Fruit fly (Drosophila melanogaster): Measurements from ENCODE around the gene CG9593.

Gene CG9593

DNA sequence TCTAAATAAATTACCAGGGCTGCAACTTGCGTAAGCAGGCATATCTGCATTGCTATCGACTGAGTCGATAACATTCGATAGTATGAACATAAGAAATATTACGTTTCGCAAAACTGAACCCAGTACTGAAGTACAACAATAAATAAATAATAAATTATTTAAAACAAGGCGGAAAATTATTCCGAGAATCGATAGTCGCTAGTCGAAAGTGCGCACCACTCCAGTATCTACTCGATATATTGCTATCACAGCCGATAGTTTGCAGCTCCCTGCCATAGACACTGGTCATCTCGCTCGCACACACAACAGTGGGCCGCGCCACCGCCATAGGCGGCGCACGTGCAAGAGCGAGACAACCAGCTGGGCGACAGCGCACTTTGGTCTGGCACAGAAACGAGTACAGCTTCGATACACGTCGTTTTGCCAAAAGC is 8.7 kb upstream of the CG9593 start, which contains the start of gene nsl1 (continued):
- TF ChIP-seq OdsH (GFP tag; optimal IDR thresholded peaks at IDR 0.05) (peak; percentile 42), CG11294 (GFP tag; IDR thresholded peaks at IDR 0.05) (no peak), CG6163 (GFP tag; IDR thresholded peaks at IDR 0.05) (peak; percentile 51; the same call in 1 of the 3 replicates), CG6792 (GFP tag; optimal IDR thresholded peaks at IDR 0.05) (no peak), Eip93F (GFP tag; optimal IDR thresholded peaks at IDR 0.05) (no peak), pdm3 (GFP tag; optimal IDR thresholded peaks at IDR 0.05) (peak; percentile 45), CG9139 (GFP tag; optimal IDR thresholded peaks at IDR 0.05) (no peak), fd85E (GFP tag; optimal IDR thresholded peaks at IDR 0.05) (no peak)

- TF ChIP-seq ss (GFP tag; optimal IDR thresholded peaks at IDR 0.05): peak in 1 of 2 experiments; percentile 68
- peak; percentile 51; the same call in 1 of the 3 replicates for TF ChIP-seq CG6163 (GFP tag; IDR thresholded peaks at IDR 0.05)
- peak; percentile 35 for TF ChIP-seq achi (GFP tag; optimal IDR thresholded peaks at IDR 0.05)
- peak; percentile 95 for TF ChIP-seq fkh (GFP tag; optimal IDR thresholded peaks at IDR 0.05)
- peak; percentile 47 for TF ChIP-seq CG6854 (GFP tag; optimal IDR thresholded peaks at IDR 0.05)
- no peak for TF ChIP-seq CG11902 (GFP tag; optimal IDR thresholded peaks at IDR 0.05)
- peak in 1 of 2 experiments; percentile 11 for TF ChIP-seq salr (GFP tag; optimal IDR thresholded peaks at IDR 0.05)
- peak; percentile 61 for TF ChIP-seq vri (GFP tag; optimal IDR thresholded peaks at IDR 0.05)
- no peak for TF ChIP-seq Met (GFP tag; optimal IDR thresholded peaks at IDR 0.05)
- TF ChIP-seq fd59A (GFP tag; optimal IDR thresholded peaks at IDR 0.05): no peak
- TF ChIP-seq spab (GFP tag; optimal IDR thresholded peaks at IDR 0.05): no peak
- TF ChIP-seq cyc (GFP tag; optimal IDR thresholded peaks at IDR 0.05): no peak
- peak; percentile 47 for TF ChIP-seq CG3919 (GFP tag; optimal IDR thresholded peaks at IDR 0.05)
- TF ChIP-seq topi (GFP tag; optimal IDR thresholded peaks at IDR 0.05): peak; percentile 18
- peak; percentile 28 for TF ChIP-seq net (GFP tag; optimal IDR thresholded peaks at IDR 0.05)
- TF ChIP-seq Ets96B (tag; optimal IDR thresholded peaks at IDR 0.05): peak; percentile 38
- peak; percentile 14 for TF ChIP-seq CG6792 (GFP tag; optimal IDR thresholded peaks at IDR 0.05)
- peak; percentile 73 for TF ChIP-seq Eip78C (GFP tag)
- no peak for TF ChIP-seq pdm3 (GFP tag; optimal IDR thresholded peaks at IDR 0.05)
- peak; percentile 9 for TF ChIP-seq acj6 (GFP tag; optimal IDR thresholded peaks at IDR 0.05)
- peak; percentile 35; the same call in 1 of the 2 replicates for TF ChIP-seq CG15336 (GFP tag; IDR thresholded peaks at IDR 0.05)
- no peak for TF ChIP-seq Blimp-1 (GFP tag; optimal IDR thresholded peaks at IDR 0.05)
- TF ChIP-seq CG34406 (GFP tag; optimal IDR thresholded peaks at IDR 0.05): peak; percentile 37
- TF ChIP-seq esn (GFP tag; optimal IDR thresholded peaks at IDR 0.05): peak; percentile 40
- peak; percentile 33 for TF ChIP-seq CG6808 (GFP tag; optimal IDR thresholded peaks at IDR 0.05)
- TF ChIP-seq Eip93F (GFP tag; optimal IDR thresholded peaks at IDR 0.05): no peak
- peak; percentile 40 for TF ChIP-seq Sox14 (GFP tag; optimal IDR thresholded peaks at IDR 0.05)
- no peak for TF ChIP-seq Hr4 (GFP tag; optimal IDR thresholded peaks at IDR 0.05)
- TF ChIP-seq CG10669 (GFP tag; optimal IDR thresholded peaks at IDR 0.05): peak; percentile 39
- peak; percentile 68 for TF ChIP-seq CG1621 (tag; optimal IDR thresholded peaks at IDR 0.05)
- TF ChIP-seq Sox102F (GFP tag; optimal IDR thresholded peaks at IDR 0.05): no peak
- TF ChIP-seq Ets21C (GFP tag; optimal IDR thresholded peaks at IDR 0.05): no peak
- 0 out of 3 replicates have a peak, but pooled peaks have one; percentile 14 for TF ChIP-seq CG8119 (GFP tag; IDR thresholded peaks at IDR 0.05)
- TF ChIP-seq Hr38 (GFP tag; optimal IDR thresholded peaks at IDR 0.05): no peak
- TF ChIP-seq Lpt (GFP tag; optimal IDR thresholded peaks at IDR 0.05): peak; percentile 64
- no peak for TF ChIP-seq CG9139 (GFP tag; optimal IDR thresholded peaks at IDR 0.05)
Measured at dm6 chr3R:15794258-15794727, 7.8 kb upstream of the CG9593 start.
